Fruit fly (Drosophila melanogaster) whole organism, embryonic: ENCODE data around the gene CG15529.

ENCODE experiments used
- CG1233 ChIP-seq: fragments of 200-800 bp; sonication (Bioruptor generic); optimal IDR thresholded peaks from 4 replicates; lab custom pipeline; 2018; ENCODE audit warnings: missing biosample characterization, mild to moderate bottlenecking, missing genetic modification characterization
- CG14050 ChIP-seq: fragments of 200-800 bp; sonication (Bioruptor generic); IDR thresholded peaks from 3 replicates; pipeline ENCODE4 v1.3.6; 2022; ENCODE audit warnings: missing biosample characterization, missing genetic modification characterization
- CG17359 ChIP-seq: fragments of 200-800 bp; sonication (Bioruptor generic); optimal IDR thresholded peaks from 3 replicates; lab custom pipeline; 2018; ENCODE audit warnings: missing biosample characterization, mild to moderate bottlenecking, missing genetic modification characterization, moderate library complexity
- CG18599 ChIP-seq: fragments of 200-800 bp; sonication (Bioruptor generic); optimal IDR thresholded peaks from 3 replicates; lab custom pipeline; 2017; ENCODE audit warnings: missing biosample characterization, missing genetic modification characterization, mild to moderate bottlenecking, moderate library complexity, missing genetic modification reagents
- CG6254 ChIP-seq: fragments of 200-800 bp; sonication (Bioruptor generic); optimal IDR thresholded peaks from 3 replicates; lab custom pipeline; 2017; ENCODE audit warnings: mild to moderate bottlenecking, missing biosample characterization, missing genetic modification reagents, missing genetic modification characterization
- CG6791 ChIP-seq: fragments of 200-800 bp; sonication (Bioruptor generic); IDR thresholded peaks from 3 replicates; pipeline ENCODE4 v1.3.6; 2022; ENCODE audit warnings: missing biosample characterization, missing genetic modification characterization; ENCODE audit not compliant: partially characterized antibody
- Dad ChIP-seq: fragments of 200-800 bp; sonication (Bioruptor generic); optimal IDR thresholded peaks from 3 replicates; lab custom pipeline; 2016; ENCODE audit warnings: missing biosample characterization, missing genetic modification characterization
- amos ChIP-seq: fragments of 200-800 bp; sonication (Bioruptor generic); IDR thresholded peaks from 2 replicates; pipeline ENCODE4 v1.3.6; 2022; ENCODE audit warnings: missing biosample characterization, missing genetic modification characterization; ENCODE audit not compliant: partially characterized antibody
- bab2 ChIP-seq: fragments of 200-800 bp; sonication (Bioruptor generic); optimal IDR thresholded peaks from 2 replicates; lab custom pipeline; 2016; ENCODE audit warnings: missing biosample characterization, missing genetic modification characterization
- gfzf ChIP-seq: fragments of 200-800 bp; sonication (Bioruptor generic); optimal IDR thresholded peaks from 2 replicates; lab custom pipeline; 2016; ENCODE audit warnings: missing biosample characterization, mild to moderate bottlenecking, missing genetic modification characterization, moderate library complexity
- nerfin-2 ChIP-seq: fragments of 200-800 bp; sonication (Bioruptor generic); IDR thresholded peaks from 2 replicates; pipeline ENCODE4 v1.3.6; 2022; ENCODE audit warnings: missing biosample characterization, missing genetic modification characterization; ENCODE audit not compliant: partially characterized antibody
- pum ChIP-seq: fragments of 200-800 bp; sonication (Bioruptor generic); optimal IDR thresholded peaks from 2 replicates; lab custom pipeline; 2016; ENCODE audit warnings: missing biosample characterization, missing genetic modification characterization

DNA sequence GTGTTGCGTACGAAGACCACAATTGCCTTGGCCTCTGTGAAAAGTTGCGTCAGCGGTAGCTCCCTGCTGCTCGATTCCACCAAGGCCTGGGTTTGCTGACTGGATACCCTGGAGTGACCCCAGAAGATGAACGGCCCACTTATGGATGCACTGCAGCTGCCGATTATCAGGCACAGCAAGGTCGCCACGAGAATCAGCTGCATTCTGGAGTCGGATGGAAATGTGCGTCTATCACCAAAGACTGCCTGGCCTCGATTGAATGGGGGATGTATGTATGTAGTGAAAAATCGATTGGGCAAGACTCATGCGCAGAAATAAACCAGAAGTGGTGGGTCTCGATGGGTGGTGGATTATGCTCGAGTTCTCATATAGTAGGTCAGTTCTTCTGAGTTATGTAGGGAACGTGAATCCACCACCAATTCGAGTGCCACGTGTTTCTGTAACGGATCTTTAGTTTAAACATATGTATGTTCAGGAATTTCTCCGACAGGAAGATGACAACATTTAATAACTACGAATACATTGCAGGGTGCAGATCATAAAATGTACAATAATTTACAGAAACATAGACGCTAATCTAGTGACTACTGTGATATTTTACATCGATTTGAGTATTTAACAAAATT, 14.4 kb downstream of the CG15529 start, which contains the start of gene VhaAC45RP:
- no peak for TF ChIP-seq CG17359 (tag; lab: Kevin White, UChicago)
- no peak for TF ChIP-seq amos
- no peak for TF ChIP-seq pum (GFP tag; lab: Kevin White, UChicago)
- TF ChIP-seq CG6791 = no peak
- TF ChIP-seq nerfin-2 (GFP tag; lab: Robert Waterston, UW) = no peak
- no peak for TF ChIP-seq CG6254 (GFP tag; lab: Kevin White, UChicago)
- TF ChIP-seq CG14050 = no peak
- TF ChIP-seq CG18599 (GFP tag; lab: Kevin White, UChicago) = no peak
- no peak for TF ChIP-seq bab2 (GFP tag; lab: Kevin White, UChicago)
- TF ChIP-seq Dad (GFP tag; lab: Kevin White, UChicago) = no peak
- TF ChIP-seq gfzf (GFP tag; lab: Kevin White, UChicago) = no peak
- no peak for TF ChIP-seq CG1233 (GFP tag; lab: Kevin White, UChicago)
